Worm (Caenorhabditis elegans): Measurements from ENCODE around the gene frpr-17.

ce11 chrX:14430436-14430835, 24.5 kb downstream of the frpr-17 start:
- no peak for TF ChIP-seq lsy-2 (tag; optimal IDR thresholded peaks at IDR 0.05)
- TF ChIP-seq nhr-12 (tag; optimal IDR thresholded peaks at IDR 0.05), result no peak
